Worm (Caenorhabditis elegans): ENCODE measurements around the gene oig-3.

oig-3 gene

DNA sequence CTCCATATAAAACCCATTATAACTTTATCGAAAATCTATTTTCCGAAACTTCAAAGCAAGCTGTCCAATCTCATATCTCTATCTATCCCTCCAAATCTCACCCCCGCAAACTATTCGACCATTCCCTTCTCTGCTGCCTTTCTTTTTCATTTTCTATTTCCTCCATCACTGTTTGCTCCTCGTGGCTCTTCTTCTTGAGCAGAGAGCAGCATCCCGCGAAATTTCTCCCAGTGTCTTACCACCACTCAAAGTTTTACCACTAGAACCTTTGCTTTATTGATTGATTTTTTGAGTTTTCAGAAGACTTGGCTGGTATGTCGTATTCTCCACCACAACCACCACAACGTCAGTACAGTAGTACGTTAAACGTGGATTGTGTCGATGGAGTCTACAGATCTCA lies at the start of gene oig-3:
oig-3 (plus strand) TSS at position 301 of the 400 bp plus-strand sequence.
- TF ChIP-seq unc-39 (tag; optimal IDR thresholded peaks at IDR 0.05) (no peak), F37D6.2 (tag; optimal IDR thresholded peaks at IDR 0.05) (no peak), pha-4 (GFP tag; IDR thresholded peaks at IDR 0.05) (no peak), pha-4 (tag; optimal IDR thresholded peaks at IDR 0.05) (no peak), snpc-1.2 (GFP tag; IDR thresholded peaks at IDR 0.05) (no peak), spr-3 (GFP tag; optimal IDR thresholded peaks at IDR 0.05) (no peak), pqm-1 (tag; optimal IDR thresholded peaks at IDR 0.05) (no peak), dve-1 (tag; optimal IDR thresholded peaks at IDR 0.05; ENCODE audit: insufficient read depth) (no peak), nhr-237 (tag; optimal IDR thresholded peaks at IDR 0.05) (no peak), tag-97 (GFP tag; IDR thresholded peaks at IDR 0.05) (no peak), D1046.2 (GFP tag; IDR thresholded peaks at IDR 0.05) (no peak), ceh-62 (tag; optimal IDR thresholded peaks at IDR 0.05) (no peak), F44E2.7 (GFP tag; IDR thresholded peaks at IDR 0.05) (no peak), mdl-1 (tag; optimal IDR thresholded peaks at IDR 0.05) (no peak), daf-12 (tag; optimal IDR thresholded peaks at IDR 0.05) (no peak), unc-130 (GFP tag; optimal IDR thresholded peaks at IDR 0.05) (no peak), lin-13 (GFP tag; optimal IDR thresholded peaks at IDR 0.05) (no peak), lin-1 (GFP tag; IDR thresholded peaks at IDR 0.05) (no peak), dmd-6 (GFP tag; IDR thresholded peaks at IDR 0.05) (no peak), daf-8 (GFP tag; IDR thresholded peaks at IDR 0.05) (no peak)

- TF ChIP-seq nhr-25 (tag; optimal IDR thresholded peaks at IDR 0.05; ENCODE audit: borderline replicate concordance, insufficient read depth) (no peak), nhr-41 (GFP tag; IDR thresholded peaks at IDR 0.05) (no peak), pqm-1 (tag; optimal IDR thresholded peaks at IDR 0.05) (no peak), D1046.2 (GFP tag; IDR thresholded peaks at IDR 0.05) (no peak), aha-1 (tag) (peak; percentile 22), snpc-1.2 (GFP tag; IDR thresholded peaks at IDR 0.05) (no peak)
Measured at ce11 chrV:14680014-14680413, 49.4 kb upstream of the oig-3 start, which contains the start of gene C47E8.3. Gene C47E8.3 (plus strand): TSS chrV:14680314.

DNA sequence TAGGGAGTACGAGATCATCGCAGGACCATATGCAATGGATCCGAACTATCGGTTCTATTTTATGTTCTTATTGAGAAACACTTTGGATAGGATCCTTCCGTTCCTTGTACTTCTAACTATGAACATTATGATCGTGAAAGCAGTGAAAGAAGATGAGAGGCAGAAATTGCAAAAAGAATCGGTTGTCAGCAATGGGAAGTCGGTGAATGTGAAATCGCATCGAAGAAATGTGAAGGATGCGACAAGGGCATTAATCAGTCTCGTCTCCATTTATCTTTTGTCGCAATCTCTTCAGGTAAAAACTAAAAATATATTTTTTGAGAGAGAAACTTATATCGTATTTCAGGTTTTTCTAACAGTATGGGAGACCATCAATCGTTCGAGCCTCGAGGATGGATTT lies 46.6 kb upstream of the oig-3 start:
- TF ChIP-seq pha-4 (GFP tag; IDR thresholded peaks at IDR 0.05) (no peak), pha-4 (tag; optimal IDR thresholded peaks at IDR 0.05) (no peak), nhr-111 (GFP tag; optimal IDR thresholded peaks at IDR 0.05) (no peak), lim-7 (GFP tag; IDR thresholded peaks at IDR 0.05) (no peak), lsy-2 (tag; optimal IDR thresholded peaks at IDR 0.05) (peak in 1 of 2 experiments; percentile 5), nhr-11 (tag; optimal IDR thresholded peaks at IDR 0.05) (no peak), aha-1 (tag) (peak; percentile 15), attf-4 (tag; optimal IDR thresholded peaks at IDR 0.05) (no peak), madf-9 (GFP tag; conservative IDR thresholded peaks at IDR 0.05) (no peak), unc-62 (GFP tag; optimal IDR thresholded peaks at IDR 0.05 in 1 of 2) (peak in 1 of 2 experiments; percentile 55), unc-62 (tag; optimal IDR thresholded peaks at IDR 0.05) (no peak), snpc-1.2 (GFP tag; IDR thresholded peaks at IDR 0.05) (no peak), zag-1 (tag; optimal IDR thresholded peaks at IDR 0.05) (no peak), nhr-25 (tag; optimal IDR thresholded peaks at IDR 0.05; ENCODE audit: borderline replicate concordance, insufficient read depth) (peak; percentile 8), ceh-32 (tag; optimal IDR thresholded peaks at IDR 0.05; ENCODE audit: poor library complexity) (no peak)

- no peak for TF ChIP-seq R02D3.7 (tag; optimal IDR thresholded peaks at IDR 0.05)
- TF ChIP-seq ztf-11 (tag; optimal IDR thresholded peaks at IDR 0.05) = no peak
- TF ChIP-seq lin-15B (tag; optimal IDR thresholded peaks at IDR 0.05) = no peak
- TF ChIP-seq mdt-29 (GFP tag; IDR thresholded peaks at IDR 0.05) = no peak
- TF ChIP-seq nhr-77 (tag; optimal IDR thresholded peaks at IDR 0.05) = no peak
- TF ChIP-seq Y105C5A.15 (GFP tag; IDR thresholded peaks at IDR 0.05) = 0 out of 2 replicates have a peak, but pooled peaks have one; percentile 13
- no peak for TF ChIP-seq php-3 (GFP tag; IDR thresholded peaks at IDR 0.05)
- TF ChIP-seq Y48G9A.11 (GFP tag; IDR thresholded peaks at IDR 0.05) = 0 out of 2 replicates have a peak, but pooled peaks have one; percentile 29
- TF ChIP-seq nhr-6 (tag; optimal IDR thresholded peaks at IDR 0.05) = no peak
- TF ChIP-seq nhr-25 (tag; optimal IDR thresholded peaks at IDR 0.05; ENCODE audit: borderline replicate concordance, insufficient read depth) = no peak
- TF ChIP-seq nhr-41 (GFP tag; IDR thresholded peaks at IDR 0.05) = no peak
- TF ChIP-seq ctbp-1 (GFP tag; IDR thresholded peaks at IDR 0.05) = no peak
Measured at ce11 chrV:14683291-14683690, 46.2 kb upstream of the oig-3 start.

All from whole organism, L4 larva.